Fruit fly (Drosophila melanogaster) whole organism, embryonic: ENCODE results near the gene CG10348.

Experiments
- Atf-2 ChIP-seq: fragments of 200-800 bp; sonication (Bioruptor generic); optimal IDR thresholded peaks from 2 replicates; lab custom pipeline; 2016; ENCODE audit warnings: missing biosample characterization, missing genetic modification characterization
- BEAF-32 ChIP-seq: fragments of 200-800 bp; sonication (Bioruptor generic); optimal IDR thresholded peaks from 3 replicates; lab custom pipeline; 2017; ENCODE audit warnings: missing biosample characterization, missing genetic modification characterization, mild to moderate bottlenecking, moderate library complexity, missing genetic modification reagents
- CG10209 ChIP-seq: fragments of 200-800 bp; sonication (Bioruptor generic); optimal IDR thresholded peaks from 3 replicates; lab custom pipeline; 2017; ENCODE audit warnings: missing biosample characterization, mild to moderate bottlenecking, missing genetic modification characterization, missing genetic modification reagents
- CG12104 ChIP-seq: fragments of 200-800 bp; sonication (Bioruptor generic); optimal IDR thresholded peaks from 3 replicates; lab custom pipeline; 2016; ENCODE audit warnings: missing biosample characterization, missing genetic modification characterization
- CG13296 ChIP-seq: fragments of 200-800 bp; sonication (Bioruptor generic); optimal IDR thresholded peaks from 3 replicates; lab custom pipeline; 2018; ENCODE audit warnings: missing biosample characterization, mild to moderate bottlenecking, missing genetic modification characterization
- CG14860 ChIP-seq: fragments of 200-800 bp; sonication (Bioruptor generic); IDR thresholded peaks from 3 replicates; pipeline ENCODE4 v1.3.6; 2022; ENCODE audit warnings: missing biosample characterization, missing genetic modification characterization; ENCODE audit not compliant: partially characterized antibody
- CG1529 ChIP-seq: fragments of 200-800 bp; sonication (Bioruptor generic); optimal IDR thresholded peaks from 3 replicates; lab custom pipeline; 2018; ENCODE audit warnings: missing biosample characterization, missing genetic modification characterization
- CG15601 ChIP-seq: fragments of 200-800 bp; sonication (Bioruptor generic); optimal IDR thresholded peaks from 3 replicates; lab custom pipeline; 2019; ENCODE audit warnings: missing biosample characterization, mild to moderate bottlenecking, missing genetic modification characterization, moderate library complexity
- CG1602 ChIP-seq: fragments of 200-800 bp; sonication (Bioruptor generic); optimal IDR thresholded peaks from 3 replicates; lab custom pipeline; 2016; ENCODE audit warnings: missing biosample characterization, missing genetic modification characterization
- CG16813 ChIP-seq: fragments of 200-800 bp; sonication (Bioruptor generic); IDR thresholded peaks from 3 replicates; pipeline ENCODE4 v1.3.6; 2022; ENCODE audit warnings: missing biosample characterization, missing genetic modification characterization; ENCODE audit not compliant: partially characterized antibody
- CG17829 ChIP-seq: fragments of 200-800 bp; optimal IDR thresholded peaks from 2 replicates; lab custom pipeline; 2019; ENCODE audit warnings: missing biosample characterization, mild to moderate bottlenecking, missing genetic modification characterization, moderate library complexity
- CG2199 ChIP-seq: fragments of 200-800 bp; sonication (Bioruptor generic); IDR thresholded peaks from 3 replicates; pipeline ENCODE4 v1.3.6; 2022; ENCODE audit warnings: missing biosample characterization, missing genetic modification characterization
- CG6683 ChIP-seq: fragments of 200-800 bp; sonication (Bioruptor generic); optimal IDR thresholded peaks from 2 replicates; lab custom pipeline; 2017; ENCODE audit warnings: missing biosample characterization, mild to moderate bottlenecking, missing genetic modification characterization, missing genetic modification reagents
- CG7963 ChIP-seq: fragments of 200-800 bp; sonication (Bioruptor generic); IDR thresholded peaks from 3 replicates; pipeline ENCODE4 v1.3.6; 2022; ENCODE audit warnings: missing biosample characterization, missing genetic modification characterization; ENCODE audit not compliant: partially characterized antibody
- CG8089 ChIP-seq: fragments of 200-800 bp; sonication (Bioruptor generic); optimal IDR thresholded peaks from 3 replicates; lab custom pipeline; 2016; ENCODE audit warnings: missing biosample characterization, missing genetic modification characterization
- CG8478 ChIP-seq: fragments of >200 bp; optimal IDR thresholded peaks from 2 replicates; lab custom pipeline; 2018
- CG9797 ChIP-seq: fragments of 200-800 bp; sonication (Bioruptor generic); optimal IDR thresholded peaks from 3 replicates; lab custom pipeline; 2018; ENCODE audit warnings: missing biosample characterization, mild to moderate bottlenecking, missing genetic modification characterization
- CHES-1-like ChIP-seq: fragments of 200-800 bp; sonication (Bioruptor generic); optimal IDR thresholded peaks from 2 replicates; lab custom pipeline; 2016; ENCODE audit warnings: missing biosample characterization, missing genetic modification characterization
- Dek ChIP-seq: fragments of 200-800 bp; sonication (Bioruptor generic); optimal IDR thresholded peaks from 3 replicates; lab custom pipeline; 2019; ENCODE audit warnings: missing biosample characterization, mild to moderate bottlenecking, missing genetic modification characterization, moderate library complexity
- Dref ChIP-seq: fragments of 200-800 bp; sonication (Bioruptor generic); IDR thresholded peaks from 2 replicates; pipeline ENCODE4 v1.3.6; 2022; ENCODE audit warnings: missing biosample characterization, missing genetic modification characterization
- Fer2 ChIP-seq: fragments of 200-800 bp; sonication (Bioruptor generic); optimal IDR thresholded peaks from 2 replicates; lab custom pipeline; 2018; ENCODE audit warnings: missing biosample characterization, mild to moderate bottlenecking, missing genetic modification characterization, moderate library complexity
- Gug ChIP-seq: fragments of 200-800 bp; sonication (Bioruptor generic); IDR thresholded peaks from 4 replicates; pipeline ENCODE4 v1.3.6; 2022; ENCODE audit warnings: missing biosample characterization, missing genetic modification characterization
- HLHmδ ChIP-seq: fragments of 200-800 bp; sonication (Bioruptor generic); optimal IDR thresholded peaks from 2 replicates; lab custom pipeline; 2018; ENCODE audit warnings: missing biosample characterization, mild to moderate bottlenecking, missing genetic modification characterization, moderate library complexity
- HmgZ ChIP-seq: fragments of 200-800 bp; sonication (Bioruptor generic); optimal IDR thresholded peaks from 2 replicates; lab custom pipeline; 2018; ENCODE audit warnings: missing biosample characterization, mild to moderate bottlenecking, missing genetic modification characterization
- NC2α ChIP-seq: fragments of 200-800 bp; sonication (Bioruptor generic); optimal IDR thresholded peaks from 2 replicates; lab custom pipeline; 2016; ENCODE audit warnings: missing biosample characterization, missing genetic modification characterization
- Oli ChIP-seq: fragments of 200-800 bp; sonication (Bioruptor generic); optimal IDR thresholded peaks from 2 replicates; lab custom pipeline; 2018; ENCODE audit warnings: missing biosample characterization, mild to moderate bottlenecking, missing genetic modification characterization, moderate library complexity
- Pdp1 ChIP-seq, 2 experiments: fragments of 200-800 bp; sonication (Bioruptor generic); optimal IDR thresholded peaks; 3 replicates each; lab custom pipeline; 2016; ENCODE audit warnings: missing biosample characterization in 2 of 2, missing genetic modification characterization in 2 of 2, mild to moderate bottlenecking in 1 of 2, moderate library complexity in 1 of 2
- Poxn ChIP-seq: fragments of 200-800 bp; sonication (Bioruptor generic); IDR thresholded peaks from 2 replicates; pipeline ENCODE4 v1.3.6; 2022; ENCODE audit warnings: missing biosample characterization, missing genetic modification characterization
- Ptx1 ChIP-seq: fragments of 200-800 bp; sonication (Bioruptor generic); IDR thresholded peaks from 2 replicates; pipeline ENCODE4 v1.3.6; 2022; ENCODE audit warnings: missing biosample characterization, missing genetic modification characterization
- Trl ChIP-seq, 3 experiments: fragments of >200 bp in 2 of 3; fragments of 200-800 bp in 1 of 3; sonication (Bioruptor generic) in 1 of 3; optimal IDR thresholded peaks; 2 replicates in 1 of 3; 3 replicates in 2 of 3; lab custom pipeline; 2016 to 2017; ENCODE audit warnings: missing biosample characterization in 1 of 3, missing genetic modification characterization in 1 of 3
- Xbp1 ChIP-seq: fragments of 200-800 bp; sonication (Bioruptor generic); optimal IDR thresholded peaks from 3 replicates; lab custom pipeline; 2016; ENCODE audit warnings: missing biosample characterization, mild to moderate bottlenecking, missing genetic modification characterization
- Xrp1 ChIP-seq: fragments of 200-800 bp; sonication (Bioruptor generic); IDR thresholded peaks from 2 replicates; pipeline ENCODE4 v1.3.6; 2022; ENCODE audit warnings: missing biosample characterization, missing genetic modification characterization
- al ChIP-seq: fragments of 200-800 bp; sonication (Bioruptor generic); IDR thresholded peaks from 2 replicates; pipeline ENCODE4 v1.3.6; 2022; ENCODE audit warnings: missing biosample characterization, missing genetic modification characterization
- ara ChIP-seq: fragments of 200-800 bp; sonication (Bioruptor generic); IDR thresholded peaks from 2 replicates; pipeline ENCODE4 v1.3.6; 2022; ENCODE audit warnings: missing biosample characterization, missing genetic modification characterization
- cg ChIP-seq: fragments of 200-800 bp; sonication (Bioruptor generic); optimal IDR thresholded peaks from 3 replicates; lab custom pipeline; 2019; ENCODE audit warnings: missing biosample characterization, mild to moderate bottlenecking, missing genetic modification characterization, moderate library complexity
- hth ChIP-seq: fragments of >200 bp; optimal IDR thresholded peaks from 2 replicates; lab custom pipeline; 2017; ENCODE audit warnings: inconsistent platforms
- nmo ChIP-seq: fragments of 200-800 bp; sonication (Bioruptor generic); optimal IDR thresholded peaks from 2 replicates; lab custom pipeline; 2018; ENCODE audit warnings: missing biosample characterization, mild to moderate bottlenecking, missing genetic modification characterization, moderate library complexity
- pho ChIP-seq: fragments of 200-800 bp; sonication (Bioruptor generic); optimal IDR thresholded peaks from 2 replicates; lab custom pipeline; 2016; ENCODE audit warnings: missing biosample characterization, missing genetic modification characterization
- prd ChIP-seq, 3 experiments: fragments of >200 bp in 2 of 3; fragments of 200-800 bp in 1 of 3; sonication (Bioruptor generic) in 1 of 3; optimal IDR thresholded peaks in 2 of 3; IDR thresholded peaks in 1 of 3; 2 replicates in 2 of 3; 3 replicates in 1 of 3; pipeline versions ENCODE4 v1.3.6 to Lab custom; 2017 to 2022; ENCODE audit warnings: missing biosample characterization in 1 of 3, missing genetic modification characterization in 1 of 3
- pum ChIP-seq: fragments of 200-800 bp; sonication (Bioruptor generic); optimal IDR thresholded peaks from 2 replicates; lab custom pipeline; 2016; ENCODE audit warnings: missing biosample characterization, missing genetic modification characterization
- repo ChIP-seq: fragments of 200-800 bp; sonication (Bioruptor generic); optimal IDR thresholded peaks from 2 replicates; lab custom pipeline; 2016; ENCODE audit warnings: missing biosample characterization, missing genetic modification characterization
- slou ChIP-seq: fragments of 200-800 bp; sonication (Bioruptor generic); optimal IDR thresholded peaks from 3 replicates; lab custom pipeline; 2016; ENCODE audit warnings: missing biosample characterization, missing genetic modification characterization
- sna ChIP-seq: fragments of 200-800 bp; sonication (Bioruptor generic); IDR thresholded peaks from 2 replicates; pipeline ENCODE4 v1.3.6; 2022; ENCODE audit warnings: missing biosample characterization, missing genetic modification characterization; ENCODE audit not compliant: partially characterized antibody
- sqz ChIP-seq: fragments of 200-800 bp; sonication (Bioruptor generic); optimal IDR thresholded peaks from 3 replicates; lab custom pipeline; 2018; ENCODE audit warnings: missing biosample characterization, mild to moderate bottlenecking, missing genetic modification characterization
- stc ChIP-seq: fragments of 200-800 bp; sonication (Bioruptor generic); IDR thresholded peaks from 2 replicates; pipeline ENCODE4 v1.3.6; 2022; ENCODE audit warnings: missing biosample characterization, missing genetic modification characterization
- trem ChIP-seq: fragments of 200-800 bp; optimal IDR thresholded peaks from 3 replicates; lab custom pipeline; 2019; ENCODE audit warnings: missing biosample characterization, mild to moderate bottlenecking, missing genetic modification characterization, moderate library complexity
- unpg ChIP-seq: fragments of 200-800 bp; sonication (Bioruptor generic); optimal IDR thresholded peaks from 3 replicates; lab custom pipeline; 2018; ENCODE audit warnings: missing biosample characterization, mild to moderate bottlenecking, missing genetic modification characterization, moderate library complexity

The CG10348 gene

dm6 chr2L:18689376-18689775, 42.9 kb downstream of the CG10348 start, which contains the start of gene CG10336 (continued):
- TF ChIP-seq CG13296 (GFP tag; lab: Kevin White, UChicago) (no peak), Dek (tag; lab: Kevin White, UChicago) (no peak), CG12104 (GFP tag; lab: Kevin White, UChicago) (no peak), pho (GFP tag; lab: Kevin White, UChicago) (no peak), CG15601 (tag; lab: Kevin White, UChicago) (no peak), CG1602 (GFP tag; lab: Kevin White, UChicago) (no peak), unpg (GFP tag; lab: Kevin White, UChicago) (no peak), Pdp1 (GFP tag; optimal IDR thresholded peaks at IDR 0.05; lab: Kevin White, UChicago) (peak in 1 of 2 experiments; percentile 100), sqz (GFP tag; lab: Kevin White, UChicago) (peak; percentile 33), BEAF-32 (GFP tag; lab: Kevin White, UChicago) (peak; percentile 16), Fer2 (tag; lab: Kevin White, UChicago) (no peak), CHES-1-like (no peak), HmgZ (tag; lab: Kevin White, UChicago) (peak; percentile 6), stc (GFP tag; lab: Robert Waterston, UW) (no peak), Dref (GFP tag; lab: Robert Waterston, UW) (peak; percentile 34; the same call in 1 of the 2 replicates), hth (no peak), CG6683 (GFP tag; lab: Kevin White, UChicago) (no peak), slou (GFP tag; lab: Kevin White, UChicago) (no peak), repo (GFP tag; lab: Kevin White, UChicago) (no peak), trem (tag; lab: Kevin White, UChicago) (peak; percentile 98), Trl (optimal IDR thresholded peaks at IDR 0.05; lab: Kevin White, UChicago) (no peak), Trl (GFP tag; optimal IDR thresholded peaks at IDR 0.05; lab: Kevin White, UChicago) (peak; percentile 2), Oli (tag; lab: Kevin White, UChicago) (no peak), ara (GFP tag; lab: Robert Waterston, UW) (no peak)

dm6 chr2L:18688646-18689296, 43.6 kb downstream of the CG10348 start, which contains the start of gene msl-1:
Gene msl-1 (minus strand): TSS chr2L:18688800.
- peak; percentile 45; the same call in 1 of the 2 replicates for TF ChIP-seq al (GFP tag; lab: Robert Waterston, UW)
- peak; percentile 12 for TF ChIP-seq Atf-2 (GFP tag; lab: Kevin White, UChicago)
- no peak for TF ChIP-seq CG8089 (GFP tag; lab: Kevin White, UChicago)
- peak; percentile 43 for TF ChIP-seq nmo
- no peak for TF ChIP-seq cg
- no peak for TF ChIP-seq CG8478 (lab: Kevin White, UChicago)
- no peak for TF ChIP-seq CG1529 (GFP tag; lab: Kevin White, UChicago)
- peak; percentile 37 for TF ChIP-seq pum (GFP tag; lab: Kevin White, UChicago)
- no peak for TF ChIP-seq unpg (GFP tag; lab: Kevin White, UChicago)
- TF ChIP-seq CG2199: no peak
- TF ChIP-seq prd (optimal IDR thresholded peaks at IDR 0.05; lab: Kevin White, UChicago): no peak
- TF ChIP-seq prd (GFP tag; IDR thresholded peaks at IDR 0.05; lab: Robert Waterston, UW): peak; percentile 61
- no peak for TF ChIP-seq NC2α (GFP tag; lab: Kevin White, UChicago)
- TF ChIP-seq Ptx1 (GFP tag; lab: Robert Waterston, UW): peak; percentile 31; the same call in 1 of the 2 replicates
- peak; percentile 30 for TF ChIP-seq CG9797
- peak; percentile 25 for TF ChIP-seq CG17829 (tag; lab: Kevin White, UChicago)
- peak; percentile 97 for TF ChIP-seq CG16813 (GFP tag; lab: Robert Waterston, UW)
- peak; percentile 10; the same call in 1 of the 2 replicates for TF ChIP-seq Xrp1 (GFP tag; lab: Robert Waterston, UW)
- TF ChIP-seq HLHmδ: peak; percentile 46
- no peak for TF ChIP-seq CG10209 (GFP tag; lab: Kevin White, UChicago)
- TF ChIP-seq Poxn (GFP tag; lab: Robert Waterston, UW): peak; percentile 27; the same call in 1 of the 2 replicates
- peak; percentile 94 for TF ChIP-seq CG7963
- TF ChIP-seq sna: peak; percentile 89
- peak; percentile 95 for TF ChIP-seq CG14860 (GFP tag; lab: Robert Waterston, UW)
- peak; percentile 44 for TF ChIP-seq Xbp1 (GFP tag; lab: Kevin White, UChicago)
- peak; percentile 90 for TF ChIP-seq BEAF-32 (GFP tag; lab: Kevin White, UChicago)
- peak; percentile 75; the same call in 1 of the 4 replicates for TF ChIP-seq Gug (GFP tag; lab: Robert Waterston, UW)
